Worm (Caenorhabditis elegans) whole organism, young adult: ENCODE data around the gene nhr-125.

Experiments
- C17E4.6 ChIP-seq: fragments of 200-800 bp; sonication (Bioruptor generic); IDR thresholded peaks from 2 replicates; pipeline ENCODE4 v1.3.6; 2022; ENCODE audit warnings: missing genetic modification reagents, missing genetic modification characterization, missing compliant biosample characterization
- F23B12.7 ChIP-seq: sonication (generic microtip); optimal IDR thresholded peaks from 2 replicates; lab custom pipeline; 2017; ENCODE audit warnings: missing genetic modification characterization, mild to moderate bottlenecking, missing compliant biosample characterization, antibody characterized with exemption, moderate library complexity; ENCODE audit not compliant: insufficient read depth
- F37B4.10 ChIP-seq: fragments of 200-800 bp; sonication (Bioruptor generic); IDR thresholded peaks from 2 replicates; pipeline ENCODE4 v1.3.6; 2022; ENCODE audit warnings: missing genetic modification characterization, missing compliant biosample characterization
- F49E8.2 ChIP-seq: sonication (generic microtip); optimal IDR thresholded peaks from 3 replicates; lab custom pipeline; 2017; ENCODE audit warnings: missing genetic modification characterization, mild to moderate bottlenecking, missing compliant biosample characterization, antibody characterized with exemption, moderate library complexity; ENCODE audit not compliant: insufficient read depth
- T07F8.4 ChIP-seq: sonication (generic microtip); optimal IDR thresholded peaks from 2 replicates; lab custom pipeline; 2016; ENCODE audit warnings: mild to moderate bottlenecking, missing genetic modification characterization, moderate library complexity, missing compliant biosample characterization
- Y53G8AR.9 ChIP-seq: fragments of 200-800 bp; sonication (Bioruptor generic); conservative IDR thresholded peaks from 2 replicates; pipeline ENCODE4 v1.3.6; 2022; ENCODE audit warnings: missing genetic modification reagents, missing genetic modification characterization, missing compliant biosample characterization
- Y95B8A.8 ChIP-seq: fragments of 200-800 bp; sonication (Bioruptor generic); IDR thresholded peaks from 2 replicates; pipeline ENCODE4 v1.3.6; 2022; ENCODE audit warnings: missing genetic modification reagents, missing genetic modification characterization, missing compliant biosample characterization
- ZK185.1 ChIP-seq: sonication (generic microtip); optimal IDR thresholded peaks from 2 replicates; lab custom pipeline; 2016; ENCODE audit warnings: mild to moderate bottlenecking, missing genetic modification characterization, missing compliant biosample characterization; ENCODE audit not compliant: poor library complexity, severe bottlenecking
- ama-1 ChIP-seq, 3 experiments: fragments of 150-350 bp in 1 of 3; sonication (generic microtip) in 2 of 3; optimal IDR thresholded peaks; 2 replicates each; lab custom pipeline; 2014 to 2018; ENCODE audit warnings: missing biosample characterization in 2 of 3, missing genetic modification characterization in 2 of 3, missing genetic modification reagents in 2 of 3
- aptf-2 ChIP-seq: fragments of 200-800 bp; sonication (Bioruptor generic); conservative IDR thresholded peaks from 2 replicates; pipeline ENCODE4 v1.3.6; 2022; ENCODE audit warnings: missing genetic modification reagents, missing genetic modification characterization, missing compliant biosample characterization
- aptf-3 ChIP-seq: fragments of 200-800 bp; sonication (Bioruptor generic); IDR thresholded peaks from 2 replicates; pipeline ENCODE4 v1.3.6; 2022; ENCODE audit warnings: missing genetic modification characterization, missing compliant biosample characterization
- attf-3 ChIP-seq: fragments of 200-800 bp; sonication (Bioruptor generic); conservative IDR thresholded peaks from 2 replicates; pipeline ENCODE4 v1.3.6; 2022; ENCODE audit warnings: missing genetic modification reagents, missing genetic modification characterization, missing compliant biosample characterization
- attf-5 ChIP-seq: fragments of 200-800 bp; sonication (Bioruptor generic); optimal IDR thresholded peaks from 2 replicates; lab custom pipeline; 2018; ENCODE audit warnings: mild to moderate bottlenecking, missing genetic modification characterization, missing compliant biosample characterization
- cebp-1 ChIP-seq, 2 experiments: fragments of 200-800 bp in 1 of 2; sonication (Bioruptor generic) in 1 of 2; sonication (generic microtip) in 1 of 2; IDR thresholded peaks in 1 of 2; optimal IDR thresholded peaks in 1 of 2; 2 replicates each; pipeline versions ENCODE4 v1.3.6 to Lab custom; 2017 to 2022; ENCODE audit warnings: missing compliant biosample characterization in 2 of 2, missing genetic modification characterization in 2 of 2, mild to moderate bottlenecking in 1 of 2, missing genetic modification reagents in 1 of 2, moderate library complexity in 1 of 2
- ceh-91 ChIP-seq: fragments of 200-800 bp; sonication (Bioruptor generic); IDR thresholded peaks from 2 replicates; pipeline ENCODE4 v1.3.6; 2022; ENCODE audit warnings: missing genetic modification reagents, missing genetic modification characterization, missing compliant biosample characterization
- dpff-1 ChIP-seq: sonication (generic microtip); optimal IDR thresholded peaks from 2 replicates; lab custom pipeline; 2017; ENCODE audit warnings: mild to moderate bottlenecking, missing genetic modification characterization, missing compliant biosample characterization
- dpl-1 ChIP-seq: fragments of 150-350 bp; optimal IDR thresholded peaks from 2 replicates; lab custom pipeline; 2014; ENCODE audit warnings: missing biosample characterization, missing genetic modification reagents, missing genetic modification characterization
- egrh-3 ChIP-seq: fragments of 200-800 bp; sonication (Bioruptor generic); IDR thresholded peaks from 2 replicates; pipeline ENCODE4 v1.3.6; 2022; ENCODE audit warnings: missing genetic modification reagents, missing genetic modification characterization, missing compliant biosample characterization
- hlh-12 ChIP-seq: sonication (generic microtip); optimal IDR thresholded peaks from 2 replicates; lab custom pipeline; 2016; ENCODE audit warnings: missing genetic modification characterization, missing compliant biosample characterization
- hmg-1.2 ChIP-seq: fragments of 200-800 bp; sonication (Bioruptor generic); IDR thresholded peaks from 2 replicates; pipeline ENCODE4 v1.3.6; 2022; ENCODE audit warnings: missing genetic modification reagents, missing genetic modification characterization, missing compliant biosample characterization
- hmg-20 ChIP-seq: fragments of 200-800 bp; sonication (Bioruptor generic); IDR thresholded peaks from 2 replicates; pipeline ENCODE4 v1.3.6; 2022; ENCODE audit warnings: missing genetic modification reagents, missing genetic modification characterization, missing compliant biosample characterization
- hsf-1 ChIP-seq: fragments of 200-800 bp; sonication (Bioruptor generic); IDR thresholded peaks from 2 replicates; pipeline ENCODE4 v1.3.6; 2022; ENCODE audit warnings: missing genetic modification reagents, missing genetic modification characterization, missing compliant biosample characterization
- lag-1 ChIP-seq: fragments of 200-800 bp; sonication (Bioruptor generic); IDR thresholded peaks from 2 replicates; pipeline ENCODE4 v1.3.6; 2022; ENCODE audit warnings: missing genetic modification reagents, missing genetic modification characterization, missing compliant biosample characterization
- let-526 ChIP-seq: fragments of 200-800 bp; sonication (Bioruptor generic); IDR thresholded peaks from 2 replicates; pipeline ENCODE4 v1.3.6; 2022; ENCODE audit warnings: missing genetic modification reagents, missing genetic modification characterization, missing compliant biosample characterization
- lin-35 ChIP-seq, 3 experiments: fragments of 150-350 bp in 2 of 3; sonication (generic microtip) in 1 of 3; optimal IDR thresholded peaks; 2 replicates each; lab custom pipeline; 2014 to 2018; ENCODE audit warnings: missing biosample characterization in 3 of 3, missing genetic modification characterization in 3 of 3, missing genetic modification reagents in 3 of 3
- lin-40 ChIP-seq: sonication (generic microtip); optimal IDR thresholded peaks from 2 replicates; lab custom pipeline; 2016; ENCODE audit warnings: missing genetic modification characterization, mild to moderate bottlenecking, missing compliant biosample characterization, missing genotype, missing genetic modification reagents
- lin-54 ChIP-seq: fragments of 200-800 bp; sonication (Bioruptor generic); optimal IDR thresholded peaks from 2 replicates; lab custom pipeline; 2018; ENCODE audit warnings: mild to moderate bottlenecking, missing genetic modification characterization, missing compliant biosample characterization
- lsl-1 ChIP-seq: fragments of 200-800 bp; sonication (Bioruptor generic); optimal IDR thresholded peaks from 2 replicates; lab custom pipeline; 2018; ENCODE audit warnings: mild to moderate bottlenecking, missing genetic modification characterization, moderate library complexity, missing compliant biosample characterization
- lsy-27 ChIP-seq: sonication (generic microtip); optimal IDR thresholded peaks from 2 replicates; lab custom pipeline; 2017; ENCODE audit warnings: missing genetic modification characterization, mild to moderate bottlenecking, missing compliant biosample characterization, antibody characterized with exemption, missing genotype, borderline replicate concordance; ENCODE audit not compliant: insufficient read depth
- madf-3 ChIP-seq: fragments of 200-800 bp; sonication (Bioruptor generic); IDR thresholded peaks from 2 replicates; pipeline ENCODE4 v1.3.6; 2022; ENCODE audit warnings: missing genetic modification reagents, missing genetic modification characterization, missing compliant biosample characterization
- madf-6 ChIP-seq: fragments of 200-800 bp; sonication (Bioruptor generic); IDR thresholded peaks from 2 replicates; pipeline ENCODE4 v1.3.6; 2022; ENCODE audit warnings: missing genetic modification reagents, missing genetic modification characterization, missing compliant biosample characterization
- madf-8 ChIP-seq: fragments of 200-800 bp; sonication (Bioruptor generic); conservative IDR thresholded peaks from 2 replicates; pipeline ENCODE4 v1.3.6; 2022; ENCODE audit warnings: missing genetic modification reagents, missing genetic modification characterization, missing compliant biosample characterization
- mcd-1 ChIP-seq: fragments of 200-800 bp; sonication (Bioruptor generic); IDR thresholded peaks from 2 replicates; pipeline ENCODE4 v1.3.6; 2022; ENCODE audit warnings: missing genetic modification reagents, missing genetic modification characterization, missing compliant biosample characterization
- nhr-179 ChIP-seq: sonication (generic microtip); optimal IDR thresholded peaks from 2 replicates; lab custom pipeline; 2016; ENCODE audit warnings: mild to moderate bottlenecking, missing genetic modification characterization, missing compliant biosample characterization
- nhr-80 ChIP-seq: sonication (generic microtip); optimal IDR thresholded peaks from 2 replicates; lab custom pipeline; 2016; ENCODE audit warnings: missing genetic modification characterization, missing compliant biosample characterization
- snpc-4 ChIP-seq, 5 experiments: fragments of 150-350 bp in 1 of 5; sonication (generic microtip) in 4 of 5; optimal IDR thresholded peaks; 2 replicates each; lab custom pipeline; 2014 to 2018; ENCODE audit warnings: missing genetic modification characterization in 5 of 5, missing biosample characterization in 3 of 5, antibody characterized with exemption in 2 of 5, mild to moderate bottlenecking in 2 of 5, missing compliant biosample characterization in 2 of 5, missing genotype in 2 of 5, moderate library complexity in 2 of 5, missing genetic modification reagents in 1 of 5
- tbp1 ChIP-seq: fragments of 200-800 bp; sonication (Bioruptor generic); optimal IDR thresholded peaks from 2 replicates; lab custom pipeline; 2018; ENCODE audit warnings: mild to moderate bottlenecking, missing genetic modification characterization, missing compliant biosample characterization
- tlf-1 ChIP-seq: fragments of 200-800 bp; sonication (Bioruptor generic); optimal IDR thresholded peaks from 2 replicates; lab custom pipeline; 2018; ENCODE audit warnings: mild to moderate bottlenecking, missing genetic modification characterization, missing compliant biosample characterization
- zfh-2 ChIP-seq: fragments of 200-800 bp; sonication (Bioruptor generic); conservative IDR thresholded peaks from 2 replicates; pipeline ENCODE4 v1.3.6; 2022; ENCODE audit warnings: missing genetic modification reagents, missing genetic modification characterization, missing compliant biosample characterization
- ztf-26 ChIP-seq: sonication (generic microtip); optimal IDR thresholded peaks from 2 replicates; lab custom pipeline; 2017; ENCODE audit warnings: missing genetic modification characterization, missing compliant biosample characterization
- ztf-28 ChIP-seq: fragments of 200-800 bp; sonication (Bioruptor generic); IDR thresholded peaks from 2 replicates; pipeline ENCODE4 v1.3.6; 2022; ENCODE audit warnings: missing genetic modification reagents, missing genetic modification characterization, missing compliant biosample characterization
- ztf-3 ChIP-seq: fragments of 200-800 bp; sonication (Bioruptor generic); optimal IDR thresholded peaks from 2 replicates; lab custom pipeline; 2018; ENCODE audit warnings: mild to moderate bottlenecking, missing genetic modification characterization, missing compliant biosample characterization

The nhr-125 gene

ce11 chrV:4373656-4374055 is 48.3 kb upstream of the nhr-125 start (continued):
- TF ChIP-seq ztf-3 (GFP tag; lab: Kevin White, UChicago), result no peak
- TF ChIP-seq F49E8.2 (tag; lab: Kevin White, UChicago), result peak; percentile 23
- no peak for TF ChIP-seq dpff-1 (tag; lab: Kevin White, UChicago)
- no peak for TF ChIP-seq Y95B8A.8 (GFP tag; lab: Robert Waterston, UW)
- no peak for TF ChIP-seq tbp1 (GFP tag; lab: Kevin White, UChicago)
- TF ChIP-seq attf-3 (GFP tag; lab: Robert Waterston, UW), result no peak
- no peak for TF ChIP-seq hlh-12
- no peak for TF ChIP-seq hmg-20
- no peak for TF ChIP-seq aptf-2 (GFP tag; lab: Robert Waterston, UW)
- TF ChIP-seq aptf-3, result no peak
- no peak for TF ChIP-seq hmg-1.2 (GFP tag; lab: Robert Waterston, UW)
- TF ChIP-seq lsy-27 (tag; lab: Kevin White, UChicago), result no peak
- TF ChIP-seq cebp-1 (GFP tag; IDR thresholded peaks at IDR 0.05; lab: Robert Waterston, UW), result no peak
- TF ChIP-seq cebp-1 (tag; optimal IDR thresholded peaks at IDR 0.05; lab: Kevin White, UChicago), result peak; percentile 14
- no peak for TF ChIP-seq ztf-28 (GFP tag; lab: Robert Waterston, UW)
- TF ChIP-seq attf-5 (GFP tag; lab: Kevin White, UChicago), result no peak
- no peak for TF ChIP-seq nhr-179 (tag; lab: Kevin White, UChicago)
- no peak for TF ChIP-seq ZK185.1 (tag; lab: Kevin White, UChicago)
- TF ChIP-seq madf-6 (GFP tag; lab: Robert Waterston, UW), result peak; percentile 59
- no peak for TF ChIP-seq Y53G8AR.9
- TF ChIP-seq snpc-4 (GFP tag; optimal IDR thresholded peaks at IDR 0.05; lab: Kevin White, UChicago), result no peak
- TF ChIP-seq snpc-4 (tag; optimal IDR thresholded peaks at IDR 0.05; lab: Kevin White, UChicago), result peak in 1 of 4 experiments; percentile 0
- TF ChIP-seq F37B4.10, result no peak

DNA sequence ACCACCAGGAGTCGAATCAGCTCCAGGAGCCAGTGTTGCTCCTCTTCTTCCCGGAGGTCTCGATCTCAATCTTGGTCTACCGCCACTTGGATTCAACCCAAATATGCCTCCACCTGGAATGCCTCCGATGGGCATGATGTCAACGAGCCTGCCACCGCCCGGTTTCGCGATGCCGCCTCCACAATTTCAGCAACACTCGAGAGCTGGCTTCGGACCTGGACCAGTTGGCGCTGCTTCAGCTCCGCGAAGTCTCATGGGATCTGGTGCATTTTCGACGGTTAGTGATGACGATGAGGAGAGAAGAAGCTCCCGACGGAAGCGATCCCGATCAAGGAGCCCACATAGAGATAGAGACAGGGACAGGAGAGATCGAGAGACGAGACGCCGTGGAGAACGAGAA is 47.7 kb upstream of the nhr-125 start:
- TF ChIP-seq egrh-3 (GFP tag; lab: Robert Waterston, UW), result peak; percentile 51; the same call in 1 of the 2 replicates
- TF ChIP-seq zfh-2, result peak; percentile 85
- TF ChIP-seq Y95B8A.8 (GFP tag; lab: Robert Waterston, UW), result no peak
- TF ChIP-seq, all 124 proteins: peak for 2

- TF ChIP-seq ceh-91 (GFP tag; lab: Robert Waterston, UW) (peak; percentile 60; the same call in 1 of the 2 replicates), T07F8.4 (no peak), nhr-80 (tag; lab: Kevin White, UChicago) (peak; percentile 47), ztf-28 (GFP tag; lab: Robert Waterston, UW) (no peak), ztf-26 (tag; lab: Kevin White, UChicago) (no peak), madf-8 (peak; percentile 85), madf-6 (GFP tag; lab: Robert Waterston, UW) (peak; percentile 89), hsf-1 (GFP tag; lab: Robert Waterston, UW) (no peak), lin-54 (GFP tag; lab: Kevin White, UChicago) (peak; percentile 32), lsl-1 (peak; percentile 63), hmg-1.2 (GFP tag; lab: Robert Waterston, UW) (peak; percentile 99), lin-40 (no peak), ama-1 (optimal IDR thresholded peaks at IDR 0.05; lab: Kevin White, UChicago) (no peak), ama-1 (GFP tag; optimal IDR thresholded peaks at IDR 0.05; lab: Kevin White, UChicago) (no peak), mcd-1 (peak; percentile 53; the same call in 1 of the 2 replicates), cebp-1 (GFP tag; IDR thresholded peaks at IDR 0.05; lab: Robert Waterston, UW) (no peak), cebp-1 (tag; optimal IDR thresholded peaks at IDR 0.05; lab: Kevin White, UChicago) (peak; percentile 16), dpl-1 (GFP tag; lab: Kevin White, UChicago) (peak; percentile 58), madf-3 (GFP tag; lab: Robert Waterston, UW) (no peak), lin-35 (GFP tag; optimal IDR thresholded peaks at IDR 0.05; lab: Kevin White, UChicago) (peak in 1 of 3 experiments; percentile 55), C17E4.6 (no peak), let-526 (GFP tag; lab: Robert Waterston, UW) (no peak), F23B12.7 (peak; percentile 10), lag-1 (GFP tag; lab: Robert Waterston, UW) (no peak), tlf-1 (peak; percentile 36)
Measured at ce11 chrV:4371309-4371933, 46.1 kb upstream of the nhr-125 start, which contains the start of the genes gmpr-1 and fipp-1. TSS of gene gmpr-1 (minus strand) at chrV:4371383. TSS of gene fipp-1 (plus strand) at chrV:4371807.
